Fruit fly (Drosophila melanogaster) whole organism, adult: ENCODE data around the gene CG10863.

ENCODE experiments used
- CG11617 ChIP-seq: fragments of 200-800 bp; sonication (Bioruptor generic); optimal IDR thresholded peaks from 2 replicates; lab custom pipeline; 2017; ENCODE audit warnings: mild to moderate bottlenecking, missing biosample characterization, missing genetic modification reagents, missing genetic modification characterization
- CG14711 ChIP-seq: fragments of 200-800 bp; sonication (Bioruptor generic); optimal IDR thresholded peaks from 2 replicates; lab custom pipeline; 2018; ENCODE audit warnings: missing biosample characterization, mild to moderate bottlenecking, missing genetic modification characterization, moderate library complexity
- CG1620 ChIP-seq: fragments of 200-800 bp; sonication (Bioruptor generic); optimal IDR thresholded peaks from 2 replicates; lab custom pipeline; 2016; ENCODE audit warnings: missing biosample characterization, missing genetic modification characterization
- CG33017 ChIP-seq: fragments of 200-800 bp; sonication (Bioruptor generic); optimal IDR thresholded peaks from 2 replicates; lab custom pipeline; 2018; ENCODE audit warnings: missing biosample characterization, mild to moderate bottlenecking, missing genetic modification characterization, moderate library complexity
- CG5204 ChIP-seq: fragments of 200-800 bp; sonication (Bioruptor generic); optimal IDR thresholded peaks from 2 replicates; lab custom pipeline; 2016; ENCODE audit warnings: missing biosample characterization, missing genetic modification characterization
- CG7101 ChIP-seq: fragments of 200-800 bp; sonication (Bioruptor generic); optimal IDR thresholded peaks from 2 replicates; lab custom pipeline; 2018; ENCODE audit warnings: missing biosample characterization, mild to moderate bottlenecking, missing genetic modification characterization, moderate library complexity
- Clk ChIP-seq: fragments of 200-800 bp; sonication (Bioruptor generic); optimal IDR thresholded peaks from 2 replicates; lab custom pipeline; 2017; ENCODE audit warnings: missing biosample characterization, missing genetic modification characterization
- Crg-1 ChIP-seq: fragments of 200-800 bp; sonication (Bioruptor generic); optimal IDR thresholded peaks from 2 replicates; lab custom pipeline; 2016; ENCODE audit warnings: missing biosample characterization, missing genetic modification characterization
- Hr96 ChIP-seq: fragments of 200-800 bp; sonication (Bioruptor generic); optimal IDR thresholded peaks from 2 replicates; lab custom pipeline; 2016; ENCODE audit warnings: missing biosample characterization, missing genetic modification characterization
- Mnt ChIP-seq: fragments of 200-800 bp; sonication (Bioruptor generic); optimal IDR thresholded peaks from 2 replicates; lab custom pipeline; 2016; ENCODE audit warnings: missing biosample characterization, mild to moderate bottlenecking, missing genetic modification characterization
- bab1 ChIP-seq: fragments of 200-800 bp; sonication (Bioruptor generic); optimal IDR thresholded peaks from 3 replicates; lab custom pipeline; 2019; ENCODE audit warnings: missing biosample characterization, mild to moderate bottlenecking, missing genetic modification characterization, moderate library complexity
- cic ChIP-seq: fragments of 200-800 bp; sonication (Bioruptor generic); optimal IDR thresholded peaks from 2 replicates; lab custom pipeline; 2017; ENCODE audit warnings: missing biosample characterization, mild to moderate bottlenecking, missing genetic modification characterization, moderate library complexity
- kay ChIP-seq: fragments of 200-800 bp; sonication (Bioruptor generic); peaks from one replicate; lab custom pipeline; 2016; ENCODE audit warnings: missing biosample characterization, missing genetic modification characterization, borderline replicate concordance
- pad ChIP-seq: fragments of 200-800 bp; sonication (Bioruptor generic); optimal IDR thresholded peaks from 3 replicates; lab custom pipeline; 2017; ENCODE audit warnings: missing biosample characterization, missing genetic modification characterization, mild to moderate bottlenecking, moderate library complexity, missing genetic modification reagents
- tj ChIP-seq: fragments of 200-800 bp; sonication (Bioruptor generic); optimal IDR thresholded peaks from 3 replicates; lab custom pipeline; 2017; ENCODE audit warnings: missing biosample characterization, mild to moderate bottlenecking, missing genetic modification characterization, moderate library complexity
- toe ChIP-seq: fragments of 200-800 bp; sonication (Bioruptor generic); optimal IDR thresholded peaks from 2 replicates; lab custom pipeline; 2016; ENCODE audit warnings: missing biosample characterization, missing genetic modification characterization

The CG10863 gene

dm6 chr3L:3892154-3892624, 50.1 kb downstream of the CG10863 start, which contains the start of gene Fie:
Gene Fie, plus strand, starts transcription at chr3L:3892574.
- TF ChIP-seq CG33017 (tag; lab: Kevin White, UChicago) (peak; percentile 63), CG5204 (GFP tag; lab: Kevin White, UChicago) (peak; percentile 58), Mnt (GFP tag; lab: Kevin White, UChicago) (no peak), tj (GFP tag; lab: Kevin White, UChicago) (no peak), cic (peak; percentile 2), toe (GFP tag; lab: Kevin White, UChicago) (peak; percentile 32), CG1620 (GFP tag; lab: Kevin White, UChicago) (no peak), CG7101 (no peak), Clk (GFP tag; lab: Kevin White, UChicago) (no peak), pad (GFP tag; lab: Kevin White, UChicago) (no peak), Crg-1 (GFP tag; lab: Kevin White, UChicago) (no peak), kay (GFP tag; lab: Kevin White, UChicago) (peak; percentile 47), CG14711 (tag; lab: Kevin White, UChicago) (no peak), Hr96 (GFP tag; lab: Kevin White, UChicago) (no peak), CG11617 (GFP tag; lab: Kevin White, UChicago) (peak; percentile 4), bab1 (GFP tag; lab: Kevin White, UChicago) (no peak)
